Fruit fly (Drosophila melanogaster) S2 (cell line): Measurements from ENCODE around the gene gny.

Source experiments
- CG8478 ChIP-seq: fragments of >200 bp; optimal IDR thresholded peaks from 2 replicates; lab custom pipeline; 2018
- CTCF ChIP-seq, 2 experiments: fragments of >200 bp; optimal IDR thresholded peaks; 2 replicates each; lab custom pipeline; 2018

DNA sequence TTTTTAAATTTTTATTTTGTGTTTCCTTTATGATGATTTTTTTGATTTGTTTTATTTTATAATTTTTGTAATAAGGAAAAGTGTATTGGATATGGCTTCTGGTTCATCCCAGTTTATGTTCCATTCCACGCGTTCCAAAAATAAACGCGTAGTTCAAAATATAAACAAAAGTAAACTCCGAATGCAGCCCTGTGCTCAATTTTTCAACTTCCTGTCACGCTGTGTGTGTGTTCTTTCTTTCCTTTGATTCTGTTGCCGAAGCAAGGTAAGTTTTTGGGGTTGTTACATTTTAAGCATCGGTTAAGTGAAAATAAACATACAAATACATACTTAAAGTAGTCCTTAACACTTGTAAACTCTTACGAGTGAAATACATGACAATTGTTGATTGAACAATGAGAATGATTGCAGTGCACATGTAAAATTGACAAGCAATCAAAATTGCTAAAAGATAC lies 28.2 kb downstream of the gny start, which contains the start of the genes Ip259 and RpS27A:
- TF ChIP-seq CG8478 (lab: Kevin White, UChicago), result no peak
- TF ChIP-seq CTCF (optimal IDR thresholded peaks at IDR 0.05; lab: Kevin White, UChicago), result peak in 1 of 2 experiments; percentile 11
